Worm (Caenorhabditis elegans): ENCODE data around the gene Y59C2A.2.

Gene Y59C2A.2

ce11 chrII:2152455-2152854 is 51.5 kb downstream of the Y59C2A.2 start:
- TF ChIP-seq lin-11 (tag; optimal IDR thresholded peaks at IDR 0.05) (no peak), ceh-31 (tag; optimal IDR thresholded peaks at IDR 0.05) (no peak), hlh-6 (tag; optimal IDR thresholded peaks at IDR 0.05) (no peak)

- TF ChIP-seq fax-1 (tag; optimal IDR thresholded peaks at IDR 0.05) (no peak), elt-4 (tag; optimal IDR thresholded peaks at IDR 0.05) (no peak), elt-2 (tag; optimal IDR thresholded peaks at IDR 0.05) (no peak)
Observed at ce11 chrII:2150485-2150985, 53.4 kb downstream of the Y59C2A.2 start, which contains the start of the genes C40A11.7 and C40A11.8. Gene C40A11.7, minus strand, starts transcription at chrII:2150585. Gene C40A11.8, minus strand, starts transcription at chrII:2150935.

- no peak for TF ChIP-seq tbx-7 (tag; optimal IDR thresholded peaks at IDR 0.05)
Observed at ce11 chrII:2146900-2147375, 57.0 kb downstream of the Y59C2A.2 start, which contains the start of gene C40A11.2. Gene C40A11.2, plus strand, starts transcription at chrII:2146950.

ce11 chrII:2145566-2145965 is 58.4 kb downstream of the Y59C2A.2 start, which contains the start of gene C40A11.6:
Gene C40A11.6, minus strand, starts transcription at chrII:2145666.
- TF ChIP-seq eyg-1 (tag; optimal IDR thresholded peaks at IDR 0.05) (no peak), ceh-30 (tag; optimal IDR thresholded peaks at IDR 0.05) (no peak), Y22D7AL.16 (tag; optimal IDR thresholded peaks at IDR 0.05) (no peak), pat-9 (tag; optimal IDR thresholded peaks at IDR 0.05) (no peak), ceh-2 (tag; optimal IDR thresholded peaks at IDR 0.05) (no peak), ceh-31 (tag; optimal IDR thresholded peaks at IDR 0.05) (no peak), hlh-15 (tag; optimal IDR thresholded peaks at IDR 0.05) (no peak), dmd-4 (tag; optimal IDR thresholded peaks at IDR 0.05; ENCODE audit: borderline replicate concordance) (no peak), mec-3 (tag; optimal IDR thresholded peaks at IDR 0.05; ENCODE audit: borderline replicate concordance) (no peak), unc-3 (GFP tag; conservative IDR thresholded peaks at IDR 0.05) (no peak), unc-3 (tag; optimal IDR thresholded peaks at IDR 0.05) (no peak), ama-1 (optimal IDR thresholded peaks at IDR 0.05) (no peak), C38D4.7 (GFP tag; optimal IDR thresholded peaks at IDR 0.05) (no peak), fkh-10 (GFP tag; optimal IDR thresholded peaks at IDR 0.05) (no peak), sox-2 (GFP tag; IDR thresholded peaks at IDR 0.05) (no peak), odd-2 (tag; optimal IDR thresholded peaks at IDR 0.05) (no peak), elt-4 (tag; optimal IDR thresholded peaks at IDR 0.05) (no peak), C08G9.2 (tag; optimal IDR thresholded peaks at IDR 0.05) (no peak)

Measured in whole organism, late embryonic.